Worm (Caenorhabditis elegans): Measurements from ENCODE around the gene C45G9.9.

DNA sequence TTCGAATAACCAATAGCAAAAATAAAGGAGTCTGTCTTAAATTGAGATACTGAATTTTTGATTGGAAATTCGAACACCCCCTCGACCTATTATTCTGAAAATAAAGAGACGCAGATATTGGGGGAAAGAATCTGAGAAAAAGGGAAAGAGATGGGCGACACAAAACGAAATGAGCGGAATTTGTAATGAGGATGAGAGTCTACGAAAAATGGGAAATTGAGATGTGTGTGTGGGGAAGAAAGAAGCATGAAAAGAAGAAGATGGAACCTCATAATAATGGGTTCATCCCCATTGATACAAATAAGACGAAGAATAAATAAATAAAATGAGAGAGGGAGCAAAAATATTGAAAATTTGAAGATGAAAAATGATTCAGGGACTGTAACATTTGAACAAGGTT lies 29.9 kb upstream of the C45G9.9 start, which contains the start of gene cah-1:
- TF ChIP-seq ama-1 (optimal IDR thresholded peaks at IDR 0.05) (no peak), flt-1 (GFP tag; IDR thresholded peaks at IDR 0.05) (no peak), ceh-36 (tag; optimal IDR thresholded peaks at IDR 0.05) (no peak), aly-1 (tag; optimal IDR thresholded peaks at IDR 0.05) (no peak)
